Worm (Caenorhabditis elegans): ENCODE results near the gene col-78.

col-78 gene

DNA sequence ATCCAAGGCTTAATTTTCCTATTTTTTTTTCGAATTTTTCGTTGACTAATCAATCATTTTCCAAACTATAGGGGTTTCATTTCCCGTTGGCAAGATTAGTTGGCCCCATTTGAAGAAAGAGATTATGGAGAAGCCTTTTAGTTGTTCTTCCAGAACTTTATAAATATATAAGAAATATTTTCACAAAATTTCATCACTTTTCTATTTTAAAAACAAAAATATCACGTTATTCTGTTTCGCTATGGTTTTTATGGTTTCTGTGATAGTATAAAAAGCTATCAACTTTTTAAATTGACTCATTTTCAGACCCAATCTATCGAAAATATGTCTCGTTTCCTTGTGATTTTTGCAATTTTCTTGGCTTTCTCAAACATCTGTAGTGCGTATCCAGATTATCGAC lies 16.5 kb upstream of the col-78 start, which contains the start of gene nlp-78:
nlp-78 (plus strand) TSS at position 301 of the 400 bp plus-strand sequence.
- no peak for TF ChIP-seq lim-6 (tag; optimal IDR thresholded peaks at IDR 0.05)

DNA sequence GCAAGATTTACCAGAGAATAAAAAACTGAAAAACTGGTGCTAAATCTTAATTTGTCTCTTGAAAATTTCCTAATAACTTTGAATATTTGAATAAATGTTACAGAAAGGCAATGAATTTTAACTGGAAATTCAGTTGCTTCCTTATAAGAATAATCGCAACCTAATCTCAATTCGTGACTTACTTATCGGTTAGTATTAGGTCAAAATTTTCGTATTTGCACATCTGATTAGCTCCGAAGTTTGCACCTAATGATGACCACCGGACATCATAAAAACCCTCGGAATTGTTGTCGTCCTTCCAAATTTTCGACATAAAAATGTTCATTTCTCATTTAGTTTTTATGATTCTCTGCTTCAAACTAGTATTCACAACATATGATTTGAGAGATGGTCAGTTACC lies 14.5 kb upstream of the col-78 start, which contains the start of gene C16D2.3:
C16D2.3 (plus strand) TSS at position 301 of the 400 bp plus-strand sequence.
- TF ChIP-seq dmd-4 (tag; optimal IDR thresholded peaks at IDR 0.05; ENCODE audit: borderline replicate concordance): no peak
- TF ChIP-seq hlh-6 (tag; optimal IDR thresholded peaks at IDR 0.05): no peak
- no peak for TF ChIP-seq rnt-1 (tag; optimal IDR thresholded peaks at IDR 0.05)
- TF ChIP-seq T23F11.4 (GFP tag; optimal IDR thresholded peaks at IDR 0.05): no peak
- TF ChIP-seq dve-1 (tag; optimal IDR thresholded peaks at IDR 0.05): no peak
- no peak for TF ChIP-seq C08G9.2 (tag; optimal IDR thresholded peaks at IDR 0.05)
- TF ChIP-seq hlh-13 (GFP tag; optimal IDR thresholded peaks at IDR 0.05): no peak
- TF ChIP-seq ztf-16 (tag; optimal IDR thresholded peaks at IDR 0.05): no peak
- no peak for TF ChIP-seq unc-55 (GFP tag; optimal IDR thresholded peaks at IDR 0.05)
- no peak for TF ChIP-seq tbx-2 (tag; optimal IDR thresholded peaks at IDR 0.05)
- no peak for TF ChIP-seq npax-4 (tag; optimal IDR thresholded peaks at IDR 0.05)
- no peak for TF ChIP-seq pat-9 (tag; optimal IDR thresholded peaks at IDR 0.05)
- TF ChIP-seq hlh-30 (tag; optimal IDR thresholded peaks at IDR 0.05; ENCODE audit: insufficient read depth): no peak
- TF ChIP-seq pqm-1 (tag; optimal IDR thresholded peaks at IDR 0.05): no peak

DNA sequence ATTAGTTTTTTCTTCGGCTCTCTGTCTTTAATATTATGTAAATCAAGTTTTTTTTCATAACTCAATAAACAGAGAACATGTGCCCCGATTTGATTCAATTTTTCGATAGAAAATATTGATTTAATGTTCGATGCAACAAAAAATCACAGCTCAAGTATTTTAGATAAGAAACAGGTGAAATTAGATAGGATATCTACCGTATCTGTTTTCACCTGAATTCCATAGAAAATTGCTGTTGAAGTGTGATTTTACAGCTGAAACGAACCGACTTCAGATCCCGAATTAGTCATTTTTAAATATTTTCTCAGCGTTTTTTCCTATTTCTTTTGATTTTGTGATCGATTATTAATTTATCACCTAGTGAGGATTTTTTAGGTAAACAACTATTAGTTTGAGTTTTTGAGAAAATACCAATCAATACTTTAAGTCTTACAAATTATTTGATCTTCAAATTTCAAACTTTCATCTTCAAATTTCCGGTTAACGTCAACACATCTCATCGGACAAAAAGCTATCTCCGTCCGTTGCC lies 13.1 kb upstream of the col-78 start, which contains the start of gene Y9C2UA.1:
Y9C2UA.1 (plus strand) TSS at position 479 of the 529 bp plus-strand sequence.
- TF ChIP-seq ahr-1 (tag; optimal IDR thresholded peaks at IDR 0.05) (no peak), tbx-2 (tag; optimal IDR thresholded peaks at IDR 0.05) (no peak), ets-4 (tag; optimal IDR thresholded peaks at IDR 0.05) (no peak), ceh-2 (tag; optimal IDR thresholded peaks at IDR 0.05) (no peak), ceh-24 (tag; optimal IDR thresholded peaks at IDR 0.05) (no peak), nfya-1 (tag; optimal IDR thresholded peaks at IDR 0.05) (no peak), odd-2 (tag; optimal IDR thresholded peaks at IDR 0.05) (no peak), pag-3 (tag; optimal IDR thresholded peaks at IDR 0.05; ENCODE audit: borderline replicate concordance) (no peak), gmeb-2 (tag; optimal IDR thresholded peaks at IDR 0.05) (no peak), zip-5 (tag; optimal IDR thresholded peaks at IDR 0.05) (no peak), pha-2 (tag; optimal IDR thresholded peaks at IDR 0.05) (no peak), unc-86 (tag; optimal IDR thresholded peaks at IDR 0.05) (no peak), F13H6.1 (tag; optimal IDR thresholded peaks at IDR 0.05) (no peak), sdc-2 (tag; optimal IDR thresholded peaks at IDR 0.05) (no peak), ztf-16 (tag; optimal IDR thresholded peaks at IDR 0.05) (no peak), sox-4 (tag; optimal IDR thresholded peaks at IDR 0.05) (no peak), eyg-1 (tag; optimal IDR thresholded peaks at IDR 0.05) (no peak), npax-4 (tag; optimal IDR thresholded peaks at IDR 0.05) (no peak), K02D7.2 (tag; optimal IDR thresholded peaks at IDR 0.05) (no peak)

DNA sequence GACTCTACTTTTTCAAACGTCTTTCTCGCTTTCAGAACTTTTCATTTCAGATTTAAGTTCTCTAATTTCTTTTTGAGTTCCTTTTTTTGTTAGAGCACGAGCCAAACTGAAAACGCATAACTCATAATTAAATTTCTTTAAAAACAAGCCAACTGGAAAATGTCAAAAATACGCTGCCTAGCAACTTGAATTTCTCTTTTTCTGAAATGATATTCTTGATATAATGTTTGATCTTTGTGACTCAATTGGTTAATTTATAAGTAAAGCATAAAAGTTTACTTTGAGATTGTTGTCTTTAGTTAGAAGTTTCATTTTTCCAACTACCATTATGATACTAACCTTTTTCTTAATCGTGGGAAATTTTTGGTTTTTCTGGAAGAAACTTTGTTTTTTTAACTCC lies 11.2 kb upstream of the col-78 start:
- TF ChIP-seq ahr-1 (tag; optimal IDR thresholded peaks at IDR 0.05) (no peak), ceh-31 (tag; optimal IDR thresholded peaks at IDR 0.05) (no peak), pat-9 (tag; optimal IDR thresholded peaks at IDR 0.05) (no peak), dmd-4 (tag; optimal IDR thresholded peaks at IDR 0.05; ENCODE audit: borderline replicate concordance) (no peak), Y22D7AL.16 (tag; optimal IDR thresholded peaks at IDR 0.05) (no peak), ceh-22 (tag; optimal IDR thresholded peaks at IDR 0.05) (no peak), ceh-24 (tag; optimal IDR thresholded peaks at IDR 0.05) (no peak), pha-4 (tag; optimal IDR thresholded peaks at IDR 0.05) (no peak), sox-4 (tag; optimal IDR thresholded peaks at IDR 0.05) (no peak), che-1 (tag; optimal IDR thresholded peaks at IDR 0.05) (no peak), pax-1 (tag; optimal IDR thresholded peaks at IDR 0.05) (no peak), elt-2 (tag; optimal IDR thresholded peaks at IDR 0.05) (no peak)

All from whole organism, late embryonic.